Worm (Caenorhabditis elegans) whole organism, L4 larva: ENCODE measurements around the gene D1053.3.

Experiments used
- F10B5.3 ChIP-seq: sonication (generic microtip); optimal IDR thresholded peaks from 2 replicates; lab custom pipeline; 2016; ENCODE audit warnings: mild to moderate bottlenecking, missing genetic modification characterization, missing compliant biosample characterization
- F49E8.2 ChIP-seq: sonication (generic microtip); optimal IDR thresholded peaks from 2 replicates; lab custom pipeline; 2016; ENCODE audit warnings: missing compliant biosample characterization, mild to moderate bottlenecking, missing genetic modification characterization, borderline replicate concordance
- T20F7.1 ChIP-seq: fragments of 200-800 bp; sonication (Bioruptor generic); optimal IDR thresholded peaks from 2 replicates; lab custom pipeline; 2018; ENCODE audit warnings: mild to moderate bottlenecking, missing genetic modification characterization, missing compliant biosample characterization
- Y75B8A.6 ChIP-seq: fragments of 200-800 bp; sonication (Bioruptor generic); IDR thresholded peaks from 2 replicates; pipeline ENCODE4 v1.3.6; 2022; ENCODE audit warnings: missing genetic modification reagents, missing genetic modification characterization, missing compliant biosample characterization
- aha-1 ChIP-seq: fragments of 150-350 bp; peaks from one replicate; lab custom pipeline; 2014; ENCODE audit warnings: missing biosample characterization, missing genetic modification characterization
- aly-2 ChIP-seq: sonication (generic microtip); optimal IDR thresholded peaks from 2 replicates; lab custom pipeline; 2018; ENCODE audit warnings: missing biosample characterization, missing genetic modification characterization
- ceh-28 ChIP-seq: fragments of 150-350 bp; optimal IDR thresholded peaks from 2 replicates; lab custom pipeline; 2014; ENCODE audit warnings: missing biosample characterization, missing genetic modification reagents, missing genetic modification characterization
- ceh-44 ChIP-seq: fragments of 200-800 bp; sonication (Bioruptor generic); IDR thresholded peaks from 2 replicates; pipeline ENCODE4 v1.3.6; 2022; ENCODE audit warnings: missing genetic modification reagents, missing genetic modification characterization, missing compliant biosample characterization
- daf-16 ChIP-seq, 3 experiments: sonication (generic microtip); optimal IDR thresholded peaks; 2 replicates each; lab custom pipeline; 2016 to 2017; ENCODE audit warnings: missing genetic modification characterization in 3 of 3, missing genetic modification reagents in 3 of 3, mild to moderate bottlenecking in 2 of 3, missing compliant biosample characterization in 2 of 3, missing biosample characterization in 1 of 3, moderate library complexity in 1 of 3
- daf-8 ChIP-seq: fragments of 200-800 bp; sonication (Bioruptor generic); IDR thresholded peaks from 2 replicates; pipeline ENCODE4 v1.3.6; 2022; ENCODE audit warnings: missing genetic modification characterization, missing compliant biosample characterization
- dmd-6 ChIP-seq: fragments of 200-800 bp; sonication (Bioruptor generic); IDR thresholded peaks from 2 replicates; pipeline ENCODE4 v1.3.6; 2022; ENCODE audit warnings: missing genetic modification reagents, missing genetic modification characterization, missing compliant biosample characterization
- dmd-8 ChIP-seq: fragments of 200-800 bp; sonication (Bioruptor generic); IDR thresholded peaks from 2 replicates; pipeline ENCODE4 v1.3.6; 2022; ENCODE audit warnings: missing genetic modification characterization, missing compliant biosample characterization
- dpl-1 ChIP-seq: fragments of 150-350 bp; optimal IDR thresholded peaks from 2 replicates; lab custom pipeline; 2014; ENCODE audit warnings: missing biosample characterization, missing genetic modification reagents, missing genetic modification characterization
- dve-1 ChIP-seq: sonication (generic microtip); optimal IDR thresholded peaks from 2 replicates; lab custom pipeline; 2017; ENCODE audit warnings: antibody characterized with exemption, mild to moderate bottlenecking, missing genetic modification characterization, missing compliant biosample characterization; ENCODE audit not compliant: insufficient read depth
- fkh-10 ChIP-seq: fragments of 150-350 bp; optimal IDR thresholded peaks from 2 replicates; lab custom pipeline; 2014; ENCODE audit warnings: missing biosample characterization, missing genetic modification reagents, missing genetic modification characterization
- hif-1 ChIP-seq, 2 experiments: sonication (generic microtip); optimal IDR thresholded peaks; 2 replicates each; lab custom pipeline; 2016 to 2017; ENCODE audit warnings: missing compliant biosample characterization in 2 of 2, missing genetic modification characterization in 2 of 2, missing genetic modification reagents in 2 of 2, missing genotype in 2 of 2, mild to moderate bottlenecking in 1 of 2
- hlh-11 ChIP-seq: fragments of 200-800 bp; sonication (Bioruptor generic); optimal IDR thresholded peaks from 2 replicates; lab custom pipeline; 2018; ENCODE audit warnings: mild to moderate bottlenecking, missing genetic modification characterization, missing compliant biosample characterization
- hlh-30 ChIP-seq: sonication (generic microtip); optimal IDR thresholded peaks from 2 replicates; lab custom pipeline; 2017; ENCODE audit warnings: antibody characterized with exemption, mild to moderate bottlenecking, missing genetic modification characterization, missing compliant biosample characterization; ENCODE audit not compliant: insufficient read depth
- hmg-1.1 ChIP-seq: fragments of 200-800 bp; sonication (Bioruptor generic); IDR thresholded peaks from 2 replicates; pipeline ENCODE4 v1.3.6; 2022; ENCODE audit warnings: missing genetic modification reagents, missing genetic modification characterization, missing compliant biosample characterization
- lin-1 ChIP-seq: fragments of 200-800 bp; sonication (Bioruptor generic); IDR thresholded peaks from 2 replicates; pipeline ENCODE4 v1.3.6; 2022; ENCODE audit warnings: missing genetic modification reagents, missing genetic modification characterization, missing compliant biosample characterization
- lin-29 ChIP-seq: fragments of 200-800 bp; sonication (Bioruptor generic); IDR thresholded peaks from 2 replicates; pipeline ENCODE4 v1.3.6; 2022; ENCODE audit warnings: missing genetic modification reagents, missing genetic modification characterization, missing compliant biosample characterization
- lin-39 ChIP-seq: fragments of 150-350 bp; optimal IDR thresholded peaks from 2 replicates; lab custom pipeline; 2014; ENCODE audit warnings: missing biosample characterization, missing genetic modification reagents, missing genetic modification characterization
- madf-5 ChIP-seq, 2 experiments: fragments of 200-800 bp; sonication (Bioruptor generic); IDR thresholded peaks; 2 replicates each; pipeline ENCODE4 v1.3.6; 2022; ENCODE audit warnings: missing compliant biosample characterization in 2 of 2, missing genetic modification characterization in 2 of 2
- mdt-29 ChIP-seq: fragments of 200-800 bp; sonication (Bioruptor generic); IDR thresholded peaks from 2 replicates; pipeline ENCODE4 v1.3.6; 2022; ENCODE audit warnings: missing genetic modification reagents, missing genetic modification characterization, missing compliant biosample characterization
- mes-2 ChIP-seq: sonication (generic microtip); optimal IDR thresholded peaks from 2 replicates; lab custom pipeline; 2016; ENCODE audit warnings: missing genotype, mild to moderate bottlenecking, missing genetic modification characterization, missing compliant biosample characterization; ENCODE audit not compliant: poor library complexity, severe bottlenecking
- mxl-2 ChIP-seq: fragments of 200-800 bp; sonication (Bioruptor generic); conservative IDR thresholded peaks from 2 replicates; pipeline ENCODE4 v1.3.6; 2022; ENCODE audit warnings: missing genetic modification reagents, missing genetic modification characterization, missing compliant biosample characterization
- mxl-3 ChIP-seq: fragments of 200-800 bp; sonication (Bioruptor generic); optimal IDR thresholded peaks from 2 replicates; lab custom pipeline; 2018; ENCODE audit warnings: mild to moderate bottlenecking, missing genetic modification characterization, missing compliant biosample characterization
- nhr-11 ChIP-seq: fragments of 150-350 bp; optimal IDR thresholded peaks from 2 replicates; lab custom pipeline; 2014; ENCODE audit warnings: missing biosample characterization, missing genetic modification characterization
- nhr-111 ChIP-seq: fragments of 200-800 bp; sonication (Bioruptor generic); optimal IDR thresholded peaks from 2 replicates; lab custom pipeline; 2018; ENCODE audit warnings: mild to moderate bottlenecking, missing genetic modification characterization, missing compliant biosample characterization
- nhr-28 ChIP-seq: fragments of 150-350 bp; optimal IDR thresholded peaks from 2 replicates; lab custom pipeline; 2014; ENCODE audit warnings: missing biosample characterization, missing genetic modification characterization
- nhr-41 ChIP-seq: fragments of 200-800 bp; sonication (Bioruptor generic); IDR thresholded peaks from 2 replicates; pipeline ENCODE4 v1.3.6; 2022; ENCODE audit warnings: missing genetic modification reagents, missing genetic modification characterization, missing compliant biosample characterization
- nhr-42 ChIP-seq: fragments of 200-800 bp; sonication (Bioruptor generic); IDR thresholded peaks from 2 replicates; pipeline ENCODE4 v1.3.6; 2022; ENCODE audit warnings: missing genetic modification characterization, missing compliant biosample characterization
- nhr-48 ChIP-seq: sonication (generic microtip); optimal IDR thresholded peaks from 2 replicates; lab custom pipeline; 2016; ENCODE audit warnings: mild to moderate bottlenecking, missing genetic modification characterization, missing compliant biosample characterization
- nhr-6 ChIP-seq: fragments of 150-350 bp; optimal IDR thresholded peaks from 2 replicates; lab custom pipeline; 2014; ENCODE audit warnings: missing biosample characterization, missing genetic modification characterization
- nhr-77 ChIP-seq: fragments of 150-350 bp; optimal IDR thresholded peaks from 2 replicates; lab custom pipeline; 2014; ENCODE audit warnings: missing biosample characterization, missing genetic modification characterization
- pqm-1 ChIP-seq: sonication (generic microtip); optimal IDR thresholded peaks from 2 replicates; lab custom pipeline; 2017; ENCODE audit warnings: missing biosample characterization, missing genetic modification characterization
- saeg-2 ChIP-seq: fragments of 200-800 bp; sonication (Bioruptor generic); IDR thresholded peaks from 2 replicates; pipeline ENCODE4 v1.3.6; 2022; ENCODE audit warnings: missing genetic modification reagents, missing genetic modification characterization, missing compliant biosample characterization
- sdz-12 ChIP-seq: fragments of 200-800 bp; sonication (Bioruptor generic); optimal IDR thresholded peaks from 2 replicates; lab custom pipeline; 2018; ENCODE audit warnings: mild to moderate bottlenecking, missing genetic modification characterization, missing compliant biosample characterization
- snpc-1.2 ChIP-seq: fragments of 200-800 bp; sonication (Bioruptor generic); IDR thresholded peaks from 2 replicates; pipeline ENCODE4 v1.3.6; 2022; ENCODE audit warnings: missing genetic modification reagents, missing genetic modification characterization, missing compliant biosample characterization
- spr-1 ChIP-seq: sonication (generic microtip); optimal IDR thresholded peaks from 2 replicates; lab custom pipeline; 2016; ENCODE audit warnings: mild to moderate bottlenecking, missing genetic modification characterization, missing compliant biosample characterization
- tag-97 ChIP-seq: fragments of 200-800 bp; sonication (Bioruptor generic); IDR thresholded peaks from 2 replicates; pipeline ENCODE4 v1.3.6; 2022; ENCODE audit warnings: missing genetic modification characterization, missing compliant biosample characterization
- tra-1 ChIP-seq: fragments of 200-800 bp; sonication (Bioruptor generic); IDR thresholded peaks from 2 replicates; pipeline ENCODE4 v1.3.6; 2022; ENCODE audit warnings: missing genetic modification reagents, missing genetic modification characterization, missing compliant biosample characterization
- unc-62 ChIP-seq, 3 experiments: fragments of 150-350 bp in 1 of 3; sonication (generic microtip); optimal IDR thresholded peaks in 2 of 3; peaks in 1 of 3; 1 replicate in 1 of 3; 2 replicates in 2 of 3; lab custom pipeline; 2014 to 2017; ENCODE audit warnings: missing biosample characterization in 3 of 3, missing genetic modification characterization in 3 of 3, missing genetic modification reagents in 3 of 3, missing genotype in 1 of 3
- zfp-2 ChIP-seq: sonication (generic microtip); optimal IDR thresholded peaks from 2 replicates; lab custom pipeline; 2016; ENCODE audit warnings: mild to moderate bottlenecking, missing genetic modification characterization, missing compliant biosample characterization
- zip-11 ChIP-seq: fragments of 200-800 bp; sonication (Bioruptor generic); IDR thresholded peaks from 2 replicates; pipeline ENCODE4 v1.3.6; 2022; ENCODE audit warnings: missing genetic modification characterization, missing compliant biosample characterization
- zip-2 ChIP-seq: fragments of 150-350 bp; optimal IDR thresholded peaks from 2 replicates; lab custom pipeline; 2014; ENCODE audit warnings: missing biosample characterization, missing genetic modification characterization

The D1053.3 gene

ce11 chrX:11680851-11681250 is 56.1 kb downstream of the D1053.3 start, which contains the start of gene T04F8.7:
T04F8.7 (minus strand) TSS chrX:11680980.
- TF ChIP-seq ceh-44 (GFP tag; lab: Robert Waterston, UW) (no peak), nhr-41 (GFP tag; lab: Robert Waterston, UW) (0 out of 2 replicates have a peak, but pooled peaks have one; percentile 13), unc-62 (GFP tag; optimal IDR thresholded peaks at IDR 0.05 in 1 of 2; lab: Kevin White, UChicago) (no peak), unc-62 (tag; optimal IDR thresholded peaks at IDR 0.05; lab: Kevin White, UChicago) (no peak), dpl-1 (GFP tag; lab: Kevin White, UChicago) (no peak), mdt-29 (GFP tag; lab: Robert Waterston, UW) (no peak), snpc-1.2 (no peak), nhr-11 (tag; lab: Kevin White, UChicago) (no peak), dmd-6 (peak; percentile 88), madf-5 (GFP tag; IDR thresholded peaks at IDR 0.05; lab: Robert Waterston, UW) (no peak), aly-2 (tag; lab: Kevin White, UChicago) (no peak), sdz-12 (GFP tag; lab: Kevin White, UChicago) (no peak), tag-97 (no peak), zip-2 (tag; lab: Kevin White, UChicago) (no peak), hif-1 (tag; optimal IDR thresholded peaks at IDR 0.05; lab: Kevin White, UChicago) (peak in 1 of 2 experiments; percentile 32), mes-2 (no peak), F10B5.3 (tag; lab: Kevin White, UChicago) (no peak), daf-8 (GFP tag; lab: Robert Waterston, UW) (no peak), nhr-28 (tag; lab: Kevin White, UChicago) (peak; percentile 66), lin-39 (tag; lab: Kevin White, UChicago) (no peak), spr-1 (tag; lab: Kevin White, UChicago) (no peak), lin-1 (GFP tag; lab: Robert Waterston, UW) (no peak), zip-11 (GFP tag; lab: Robert Waterston, UW) (no peak), lin-29 (no peak), nhr-111 (no peak), tra-1 (GFP tag; lab: Robert Waterston, UW) (0 out of 2 replicates have a peak, but pooled peaks have one; percentile 42), nhr-6 (tag; lab: Kevin White, UChicago) (no peak), ceh-28 (no peak), nhr-48 (tag; lab: Kevin White, UChicago) (peak; percentile 38), dmd-8 (GFP tag; lab: Robert Waterston, UW) (no peak), dve-1 (peak; percentile 75), mxl-3 (GFP tag; lab: Kevin White, UChicago) (peak; percentile 39), F49E8.2 (tag; lab: Kevin White, UChicago) (no peak), mxl-2 (no peak), zfp-2 (tag; lab: Kevin White, UChicago) (no peak), pqm-1 (tag; lab: Kevin White, UChicago) (peak; percentile 50), T20F7.1 (GFP tag; lab: Kevin White, UChicago) (no peak), hlh-30 (tag; lab: Kevin White, UChicago) (peak; percentile 65), nhr-77 (tag; lab: Kevin White, UChicago) (peak; percentile 13), Y75B8A.6 (GFP tag; lab: Robert Waterston, UW) (no peak), fkh-10 (GFP tag; lab: Kevin White, UChicago) (no peak), hmg-1.1 (no peak), aha-1 (tag; lab: Kevin White, UChicago) (peak; percentile 95), hlh-11 (peak; percentile 85), daf-16 (GFP tag; optimal IDR thresholded peaks at IDR 0.05; lab: Kevin White, UChicago) (no peak), daf-16 (tag; optimal IDR thresholded peaks at IDR 0.05; lab: Kevin White, UChicago) (peak; percentile 87), saeg-2 (GFP tag; lab: Robert Waterston, UW) (no peak), nhr-42 (GFP tag; lab: Robert Waterston, UW) (no peak)
